Fruit fly (Drosophila melanogaster) whole organism, prepupa: ENCODE measurements around the gene Tsp97E.

Experiments used
- Blimp-1 ChIP-seq: fragments of 200-800 bp; sonication (Bioruptor generic); optimal IDR thresholded peaks from 3 replicates; lab custom pipeline; 2017; ENCODE audit warnings: missing biosample characterization, missing genetic modification characterization, mild to moderate bottlenecking, moderate library complexity, missing genetic modification reagents
- CG10631 ChIP-seq: fragments of 200-800 bp; sonication (Bioruptor generic); optimal IDR thresholded peaks from 2 replicates; lab custom pipeline; 2016; ENCODE audit warnings: missing biosample characterization, missing genetic modification characterization
- CG10669 ChIP-seq: fragments of 200-800 bp; sonication (Bioruptor generic); optimal IDR thresholded peaks from 3 replicates; lab custom pipeline; 2018; ENCODE audit warnings: missing biosample characterization, mild to moderate bottlenecking, missing genetic modification characterization, moderate library complexity
- CG11294 ChIP-seq: fragments of 200-800 bp; sonication (Bioruptor generic); IDR thresholded peaks from 2 replicates; pipeline ENCODE4 v1.3.6; 2022; ENCODE audit warnings: missing biosample characterization, missing genetic modification characterization
- CG11762 ChIP-seq: fragments of 200-800 bp; sonication (Bioruptor generic); optimal IDR thresholded peaks from 3 replicates; lab custom pipeline; 2016; ENCODE audit warnings: missing biosample characterization, missing genetic modification characterization; ENCODE audit not compliant: insufficient read depth
- CG15336 ChIP-seq: fragments of 200-800 bp; sonication (Bioruptor generic); IDR thresholded peaks from 2 replicates; pipeline ENCODE4 v1.3.6; 2022; ENCODE audit warnings: missing biosample characterization, missing genetic modification characterization
- CG31627 ChIP-seq: fragments of 200-800 bp; sonication (Bioruptor generic); optimal IDR thresholded peaks from 3 replicates; lab custom pipeline; 2016; ENCODE audit warnings: missing biosample characterization, missing genetic modification characterization
- CG32006 ChIP-seq: fragments of 200-800 bp; sonication (Bioruptor generic); optimal IDR thresholded peaks from 3 replicates; lab custom pipeline; 2017; ENCODE audit warnings: missing biosample characterization, mild to moderate bottlenecking, missing genetic modification characterization
- CG34406 ChIP-seq: fragments of 200-800 bp; sonication (Bioruptor generic); optimal IDR thresholded peaks from 3 replicates; lab custom pipeline; 2016; ENCODE audit warnings: missing biosample characterization, missing genetic modification characterization
- CG3919 ChIP-seq: fragments of 200-800 bp; sonication (Bioruptor generic); optimal IDR thresholded peaks from 3 replicates; lab custom pipeline; 2016; ENCODE audit warnings: missing biosample characterization, missing genetic modification characterization
- CG4318 ChIP-seq: fragments of 200-800 bp; sonication (Bioruptor generic); optimal IDR thresholded peaks from 3 replicates; lab custom pipeline; 2017; ENCODE audit warnings: missing biosample characterization, mild to moderate bottlenecking, missing genetic modification characterization
- CG6276 ChIP-seq: fragments of 200-800 bp; sonication (Bioruptor generic); optimal IDR thresholded peaks from 2 replicates; lab custom pipeline; 2017; ENCODE audit warnings: missing biosample characterization, mild to moderate bottlenecking, missing genetic modification characterization
- CG6792 ChIP-seq: fragments of 200-800 bp; sonication (Bioruptor generic); optimal IDR thresholded peaks from 3 replicates; lab custom pipeline; 2016; ENCODE audit warnings: missing biosample characterization, missing genetic modification characterization
- CG6808 ChIP-seq: fragments of 200-800 bp; sonication (Bioruptor generic); optimal IDR thresholded peaks from 3 replicates; lab custom pipeline; 2017; ENCODE audit warnings: missing biosample characterization, missing genetic modification characterization, mild to moderate bottlenecking, moderate library complexity, missing genetic modification reagents
- CG6854 ChIP-seq: fragments of 200-800 bp; sonication (Bioruptor generic); optimal IDR thresholded peaks from 2 replicates; lab custom pipeline; 2017; ENCODE audit warnings: missing biosample characterization, mild to moderate bottlenecking, missing genetic modification characterization
- CG7368 ChIP-seq: fragments of 200-800 bp; sonication (Bioruptor generic); optimal IDR thresholded peaks from 3 replicates; lab custom pipeline; 2016; ENCODE audit warnings: missing biosample characterization, missing genetic modification characterization
- CG8119 ChIP-seq: fragments of 200-800 bp; sonication (Bioruptor generic); IDR thresholded peaks from 3 replicates; pipeline ENCODE4 v1.3.6; 2022; ENCODE audit warnings: missing biosample characterization, missing genetic modification characterization
- Eip93F ChIP-seq: fragments of 200-800 bp; sonication (Bioruptor generic); optimal IDR thresholded peaks from 2 replicates; lab custom pipeline; 2016; ENCODE audit warnings: missing biosample characterization, mild to moderate bottlenecking, missing genetic modification characterization
- Ets21C ChIP-seq: fragments of 200-800 bp; sonication (Bioruptor generic); optimal IDR thresholded peaks from 3 replicates; lab custom pipeline; 2016; ENCODE audit warnings: missing biosample characterization, missing genetic modification characterization
- Ets96B ChIP-seq: fragments of 200-800 bp; optimal IDR thresholded peaks from 2 replicates; lab custom pipeline; 2019; ENCODE audit warnings: missing biosample characterization, mild to moderate bottlenecking, missing genetic modification characterization, moderate library complexity
- Gug ChIP-seq: fragments of 200-800 bp; sonication (Bioruptor generic); IDR thresholded peaks from 2 replicates; pipeline ENCODE4 v1.3.6; 2022; ENCODE audit warnings: missing biosample characterization, missing genetic modification characterization
- Hr4 ChIP-seq: fragments of 200-800 bp; sonication (Bioruptor generic); optimal IDR thresholded peaks from 3 replicates; lab custom pipeline; 2016; ENCODE audit warnings: missing biosample characterization, missing genetic modification characterization
- Met ChIP-seq: fragments of 200-800 bp; sonication (Bioruptor generic); optimal IDR thresholded peaks from 3 replicates; lab custom pipeline; 2016; ENCODE audit warnings: missing biosample characterization, missing genetic modification characterization
- OdsH ChIP-seq: fragments of 200-800 bp; sonication (Bioruptor generic); optimal IDR thresholded peaks from 3 replicates; lab custom pipeline; 2016; ENCODE audit warnings: missing biosample characterization, missing genetic modification characterization
- Sox102F ChIP-seq: fragments of 200-800 bp; sonication (Bioruptor generic); optimal IDR thresholded peaks from 2 replicates; lab custom pipeline; 2016; ENCODE audit warnings: missing biosample characterization, mild to moderate bottlenecking, missing genetic modification characterization
- Sox14 ChIP-seq: fragments of 200-800 bp; sonication (Bioruptor generic); optimal IDR thresholded peaks from 3 replicates; lab custom pipeline; 2016; ENCODE audit warnings: missing biosample characterization, missing genetic modification characterization
- acj6 ChIP-seq: fragments of 200-800 bp; sonication (Bioruptor generic); optimal IDR thresholded peaks from 3 replicates; lab custom pipeline; 2016; ENCODE audit warnings: missing biosample characterization, missing genetic modification characterization
- dac ChIP-seq: fragments of 200-800 bp; sonication (Bioruptor generic); optimal IDR thresholded peaks from 2 replicates; lab custom pipeline; 2017; ENCODE audit warnings: missing biosample characterization, mild to moderate bottlenecking, missing genetic modification characterization
- dsx ChIP-seq: fragments of 200-800 bp; optimal IDR thresholded peaks from 3 replicates; lab custom pipeline; 2019; ENCODE audit warnings: missing biosample characterization, mild to moderate bottlenecking, missing genetic modification characterization, moderate library complexity; ENCODE audit not compliant: poor library complexity, severe bottlenecking
- fkh ChIP-seq: fragments of 200-800 bp; sonication (Bioruptor generic); optimal IDR thresholded peaks from 3 replicates; lab custom pipeline; 2017; ENCODE audit warnings: missing biosample characterization, mild to moderate bottlenecking, missing genetic modification characterization, moderate library complexity
- pdm3 ChIP-seq: fragments of 200-800 bp; sonication (Bioruptor generic); optimal IDR thresholded peaks from 3 replicates; lab custom pipeline; 2016; ENCODE audit warnings: missing biosample characterization, missing genetic modification characterization
- salr ChIP-seq, 2 experiments: fragments of 200-800 bp; sonication (Bioruptor generic); optimal IDR thresholded peaks; 3 replicates each; lab custom pipeline; 2016 to 2018; ENCODE audit warnings: missing biosample characterization in 2 of 2, missing genetic modification characterization in 2 of 2, mild to moderate bottlenecking in 1 of 2
- spab ChIP-seq: fragments of 200-800 bp; sonication (Bioruptor generic); optimal IDR thresholded peaks from 2 replicates; lab custom pipeline; 2017; ENCODE audit warnings: missing biosample characterization, mild to moderate bottlenecking, missing genetic modification characterization, missing genetic modification reagents
- ss ChIP-seq, 2 experiments: fragments of 200-800 bp; sonication (Bioruptor generic); optimal IDR thresholded peaks; 2 replicates in 1 of 2; 3 replicates in 1 of 2; lab custom pipeline; 2017 to 2018; ENCODE audit warnings: mild to moderate bottlenecking in 2 of 2, missing biosample characterization in 2 of 2, missing genetic modification characterization in 2 of 2, moderate library complexity in 1 of 2
- svp ChIP-seq: fragments of 200-800 bp; sonication (Bioruptor generic); peaks from one replicate; lab custom pipeline; 2016; ENCODE audit warnings: missing biosample characterization, missing genetic modification characterization
- vri ChIP-seq: fragments of 200-800 bp; sonication (Bioruptor generic); optimal IDR thresholded peaks from 3 replicates; lab custom pipeline; 2016; ENCODE audit warnings: missing biosample characterization, mild to moderate bottlenecking, missing genetic modification characterization

Tsp97E gene

dm6 chr3R:26937423-26937822 is 27.2 kb downstream of the Tsp97E start (continued):
- no peak for TF ChIP-seq CG6854 (GFP tag; lab: Kevin White, UChicago)
- TF ChIP-seq ss (GFP tag; optimal IDR thresholded peaks at IDR 0.05; lab: Kevin White, UChicago), result no peak
- no peak for TF ChIP-seq Sox102F (GFP tag; lab: Kevin White, UChicago)
- peak; percentile 11 for TF ChIP-seq CG10631 (GFP tag; lab: Kevin White, UChicago)
- TF ChIP-seq Blimp-1, result no peak
- peak; percentile 48 for TF ChIP-seq CG31627 (GFP tag; lab: Kevin White, UChicago)
- peak; percentile 11 for TF ChIP-seq Ets96B (tag; lab: Kevin White, UChicago)
- no peak for TF ChIP-seq CG34406
- TF ChIP-seq Eip93F, result no peak
- peak; percentile 50 for TF ChIP-seq CG6276 (GFP tag; lab: Kevin White, UChicago)
- TF ChIP-seq CG7368 (GFP tag; lab: Kevin White, UChicago), result no peak
- TF ChIP-seq Ets21C (GFP tag; lab: Kevin White, UChicago), result peak; percentile 25
- peak in 1 of 2 experiments; percentile 51 for TF ChIP-seq salr (GFP tag; optimal IDR thresholded peaks at IDR 0.05; lab: Kevin White, UChicago)
- 0 out of 2 replicates have a peak, but pooled peaks have one; percentile 38 for TF ChIP-seq CG15336 (GFP tag; lab: Robert Waterston, UW)
- TF ChIP-seq CG32006 (GFP tag; lab: Kevin White, UChicago), result peak; percentile 74
- peak; percentile 27 for TF ChIP-seq CG6808 (GFP tag; lab: Kevin White, UChicago)
- TF ChIP-seq pdm3, result peak; percentile 51
- TF ChIP-seq CG3919 (GFP tag; lab: Kevin White, UChicago), result peak; percentile 56
- no peak for TF ChIP-seq dsx (GFP tag; lab: Kevin White, UChicago)
- TF ChIP-seq OdsH (GFP tag; lab: Kevin White, UChicago), result no peak
- TF ChIP-seq spab, result no peak
- TF ChIP-seq CG10669 (GFP tag; lab: Kevin White, UChicago), result peak; percentile 41
- no peak for TF ChIP-seq CG11294
- TF ChIP-seq CG4318 (GFP tag; lab: Kevin White, UChicago), result peak; percentile 31
- TF ChIP-seq Sox14 (GFP tag; lab: Kevin White, UChicago), result peak; percentile 55
- TF ChIP-seq CG6792 (GFP tag; lab: Kevin White, UChicago), result peak; percentile 20
- TF ChIP-seq Hr4, result peak; percentile 63
- TF ChIP-seq acj6 (GFP tag; lab: Kevin White, UChicago), result peak; percentile 45

- TF ChIP-seq ss (GFP tag; optimal IDR thresholded peaks at IDR 0.05; lab: Kevin White, UChicago), result no peak
These were observed 28.1 kb downstream of the Tsp97E start for dm6 chr3R:26936501-26936900.

dm6 chr3R:26935400-26935799 is 29.2 kb downstream of the Tsp97E start:
- TF ChIP-seq Gug (GFP tag; lab: Robert Waterston, UW) (no peak), vri (GFP tag; lab: Kevin White, UChicago) (no peak), Sox14 (GFP tag; lab: Kevin White, UChicago) (no peak), Eip93F (no peak), Met (no peak), CG6808 (GFP tag; lab: Kevin White, UChicago) (no peak), Ets21C (GFP tag; lab: Kevin White, UChicago) (no peak), CG4318 (GFP tag; lab: Kevin White, UChicago) (no peak), CG8119 (no peak), svp (no peak), CG3919 (GFP tag; lab: Kevin White, UChicago) (no peak), Ets96B (tag; lab: Kevin White, UChicago) (no peak), dac (GFP tag; lab: Kevin White, UChicago) (no peak), CG15336 (GFP tag; lab: Robert Waterston, UW) (no peak)

- TF ChIP-seq CG11762 (GFP tag; lab: Kevin White, UChicago), result no peak
- TF ChIP-seq fkh (GFP tag; lab: Kevin White, UChicago), result peak; percentile 83
These were observed 30.1 kb downstream of the Tsp97E start for dm6 chr3R:26934523-26934922.
